Worm (Caenorhabditis elegans): Measurements from ENCODE around the gene mltn-1.
A peak's percentile ranks its signal among the peaks of the same experiment; 100 is the strongest.

mltn-1 gene

ce11 chrII:13156971-13157370 lies 11.9 kb upstream of the mltn-1 start, which contains the start of the genes hpr-17 and F32A11.1 (continued):
- TF ChIP-seq hlh-4 (tag; optimal IDR thresholded peaks at IDR 0.05) (no peak), nhr-47 (tag; optimal IDR thresholded peaks at IDR 0.05) (peak; percentile 94), pax-3 (tag; optimal IDR thresholded peaks at IDR 0.05) (peak; percentile 70), nhr-11 (tag; optimal IDR thresholded peaks at IDR 0.05) (peak; percentile 74), mef-2 (tag; optimal IDR thresholded peaks at IDR 0.05) (peak; percentile 13), elt-3 (tag; optimal IDR thresholded peaks at IDR 0.05) (peak in 2 of 6 experiments; percentile 76 to 85), ceh-88 (GFP tag; IDR thresholded peaks at IDR 0.05) (peak; percentile 36; the same call in 1 of the 2 replicates), hpl-2 (GFP tag; optimal IDR thresholded peaks at IDR 0.05) (no peak), aly-2 (tag; optimal IDR thresholded peaks at IDR 0.05) (peak; percentile 79), ces-1 (GFP tag; optimal IDR thresholded peaks at IDR 0.05) (no peak), lin-14 (GFP tag; optimal IDR thresholded peaks at IDR 0.05) (peak; percentile 83), egl-13 (tag; optimal IDR thresholded peaks at IDR 0.05) (peak; percentile 49), nhr-90 (tag; optimal IDR thresholded peaks at IDR 0.05; ENCODE audit: poor library complexity) (peak; percentile 88), mab-9 (GFP tag; IDR thresholded peaks at IDR 0.05) (peak; percentile 76), nhr-84 (tag; optimal IDR thresholded peaks at IDR 0.05) (no peak), skn-1 (tag; optimal IDR thresholded peaks at IDR 0.05) (peak; percentile 91), unc-62 (GFP tag; optimal IDR thresholded peaks at IDR 0.05) (no peak), swsn-7 (tag; optimal IDR thresholded peaks at IDR 0.05) (peak; percentile 84), ceh-63 (GFP tag; optimal IDR thresholded peaks at IDR 0.05) (no peak), pag-3 (tag; optimal IDR thresholded peaks at IDR 0.05; ENCODE audit: borderline replicate concordance, insufficient read depth) (no peak), mep-1 (tag; optimal IDR thresholded peaks at IDR 0.05) (peak; percentile 95), lin-15B (tag; optimal IDR thresholded peaks at IDR 0.05) (peak; percentile 90), nhr-28 (tag; optimal IDR thresholded peaks at IDR 0.05) (no peak), fkh-8 (tag; optimal IDR thresholded peaks at IDR 0.05) (peak; percentile 78), nhr-77 (tag; optimal IDR thresholded peaks at IDR 0.05) (peak; percentile 67), Y116A8C.19 (tag; optimal IDR thresholded peaks at IDR 0.05; ENCODE audit: borderline replicate concordance) (no peak), lin-13 (GFP tag; optimal IDR thresholded peaks at IDR 0.05) (peak; percentile 85), efl-3 (GFP tag; optimal IDR thresholded peaks at IDR 0.05) (no peak), tbx-2 (tag; optimal IDR thresholded peaks at IDR 0.05) (peak; percentile 88), elt-2 (tag; optimal IDR thresholded peaks at IDR 0.05) (peak; percentile 64), lir-3 (tag; optimal IDR thresholded peaks at IDR 0.05; ENCODE audit: poor library complexity) (peak; percentile 77), nhr-85 (tag) (peak; percentile 90), C04F5.9 (tag; optimal IDR thresholded peaks at IDR 0.05) (peak; percentile 69), lin-39 (tag; optimal IDR thresholded peaks at IDR 0.05) (peak; percentile 83), C16A3.4 (tag; optimal IDR thresholded peaks at IDR 0.05) (peak; percentile 86), irx-1 (tag; optimal IDR thresholded peaks at IDR 0.05) (peak; percentile 89), dsc-1 (tag; optimal IDR thresholded peaks at IDR 0.05) (peak; percentile 87), vab-15 (tag; optimal IDR thresholded peaks at IDR 0.05) (no peak), fkh-10 (GFP tag; optimal IDR thresholded peaks at IDR 0.05) (peak; percentile 40), grh-1 (GFP tag; IDR thresholded peaks at IDR 0.05) (peak; percentile 90), dpl-1 (GFP tag; optimal IDR thresholded peaks at IDR 0.05) (peak; percentile 99), ztf-11 (tag; optimal IDR thresholded peaks at IDR 0.05) (peak in 1 of 2 experiments; percentile 53), sptf-1 (tag; optimal IDR thresholded peaks at IDR 0.05) (no peak), snpc-4 (tag; optimal IDR thresholded peaks at IDR 0.05) (peak; percentile 90), F16B12.6 (tag; optimal IDR thresholded peaks at IDR 0.05) (peak; percentile 74), mdl-1 (tag; optimal IDR thresholded peaks at IDR 0.05) (peak in 1 of 2 experiments; percentile 74), nhr-71 (tag; optimal IDR thresholded peaks at IDR 0.05) (peak; percentile 92), alr-1 (tag; optimal IDR thresholded peaks at IDR 0.05; ENCODE audit: borderline replicate concordance) (no peak), isw-1 (GFP tag; IDR thresholded peaks at IDR 0.05) (peak; percentile 88), aha-1 (tag; optimal IDR thresholded peaks at IDR 0.05) (peak; percentile 27), ceh-90 (tag; optimal IDR thresholded peaks at IDR 0.05) (peak; percentile 51), C34B4.2 (tag; optimal IDR thresholded peaks at IDR 0.05) (no peak)

Data from whole organism, L1 larva.